Fruit fly (Drosophila melanogaster) whole organism, embryonic: ENCODE measurements around the gene mRpL20.

ENCODE experiments used
- CG11085 ChIP-seq: fragments of 200-800 bp; sonication (Bioruptor generic); IDR thresholded peaks from 2 replicates; pipeline ENCODE4 v1.3.6; 2022; ENCODE audit warnings: missing biosample characterization, missing genetic modification characterization
- CG11398 ChIP-seq: fragments of 200-800 bp; sonication (Bioruptor generic); optimal IDR thresholded peaks from 2 replicates; lab custom pipeline; 2016; ENCODE audit warnings: missing biosample characterization, missing genetic modification characterization
- CG11695 ChIP-seq: fragments of 200-800 bp; sonication (Bioruptor generic); IDR thresholded peaks from 3 replicates; pipeline ENCODE4 v1.3.6; 2022; ENCODE audit warnings: missing biosample characterization, missing genetic modification characterization
- CG12299 ChIP-seq: fragments of 200-800 bp; sonication (Bioruptor generic); optimal IDR thresholded peaks from 2 replicates; lab custom pipeline; 2018; ENCODE audit warnings: missing biosample characterization, mild to moderate bottlenecking, missing genetic modification characterization
- CG14441 ChIP-seq: fragments of 200-800 bp; sonication (Bioruptor generic); IDR thresholded peaks from 2 replicates; pipeline ENCODE4 v1.3.6; 2022; ENCODE audit warnings: missing biosample characterization, missing genetic modification characterization
- CG16863 ChIP-seq: fragments of 200-800 bp; sonication (Bioruptor generic); optimal IDR thresholded peaks from 3 replicates; lab custom pipeline; 2016; ENCODE audit warnings: missing biosample characterization, missing genetic modification characterization
- CG17568 ChIP-seq: fragments of 200-800 bp; sonication (Bioruptor generic); optimal IDR thresholded peaks from 2 replicates; lab custom pipeline; 2018; ENCODE audit warnings: missing biosample characterization, mild to moderate bottlenecking, missing genetic modification characterization, moderate library complexity
- CG17829 ChIP-seq: fragments of 200-800 bp; optimal IDR thresholded peaks from 2 replicates; lab custom pipeline; 2019; ENCODE audit warnings: missing biosample characterization, mild to moderate bottlenecking, missing genetic modification characterization, moderate library complexity
- CG2120 ChIP-seq: fragments of 200-800 bp; sonication (Bioruptor generic); optimal IDR thresholded peaks from 3 replicates; lab custom pipeline; 2016; ENCODE audit warnings: missing biosample characterization, missing genetic modification characterization
- CG2129 ChIP-seq: fragments of 200-800 bp; sonication (Bioruptor generic); IDR thresholded peaks from 2 replicates; pipeline ENCODE4 v1.3.6; 2022; ENCODE audit warnings: missing biosample characterization, missing genetic modification characterization; ENCODE audit not compliant: partially characterized antibody
- CG2199 ChIP-seq: fragments of 200-800 bp; sonication (Bioruptor generic); IDR thresholded peaks from 3 replicates; pipeline ENCODE4 v1.3.6; 2022; ENCODE audit warnings: missing biosample characterization, missing genetic modification characterization
- CG30020 ChIP-seq: fragments of 200-800 bp; optimal IDR thresholded peaks from 2 replicates; lab custom pipeline; 2019; ENCODE audit warnings: missing biosample characterization, mild to moderate bottlenecking, missing genetic modification characterization, moderate library complexity
- CG32772 ChIP-seq: fragments of 200-800 bp; sonication (Bioruptor generic); IDR thresholded peaks from 2 replicates; pipeline ENCODE4 v1.3.6; 2022; ENCODE audit warnings: missing biosample characterization, missing genetic modification characterization
- CG3407 ChIP-seq: fragments of 200-800 bp; sonication (Bioruptor generic); optimal IDR thresholded peaks from 2 replicates; lab custom pipeline; 2018; ENCODE audit warnings: missing biosample characterization, mild to moderate bottlenecking, missing genetic modification characterization
- CG4404 ChIP-seq: fragments of 200-800 bp; sonication (Bioruptor generic); IDR thresholded peaks from 2 replicates; pipeline ENCODE4 v1.3.6; 2022; ENCODE audit warnings: missing biosample characterization, missing genetic modification characterization
- CG5180 ChIP-seq: fragments of 200-800 bp; sonication (Bioruptor generic); optimal IDR thresholded peaks from 3 replicates; lab custom pipeline; 2017; ENCODE audit warnings: missing biosample characterization, missing genetic modification characterization, mild to moderate bottlenecking, moderate library complexity, missing genetic modification reagents
- CG7357 ChIP-seq: fragments of 200-800 bp; sonication (Bioruptor generic); IDR thresholded peaks from 3 replicates; pipeline ENCODE4 v1.3.6; 2022; ENCODE audit warnings: missing biosample characterization, missing genetic modification characterization
- CG8765 ChIP-seq: fragments of 200-800 bp; sonication (Bioruptor generic); IDR thresholded peaks from 2 replicates; pipeline ENCODE4 v1.3.6; 2022; ENCODE audit warnings: missing biosample characterization, missing genetic modification characterization
- CoRest ChIP-seq: fragments of 200-800 bp; sonication (Bioruptor generic); optimal IDR thresholded peaks from 3 replicates; lab custom pipeline; 2018; ENCODE audit warnings: missing biosample characterization, mild to moderate bottlenecking, missing genetic modification characterization, moderate library complexity
- D19A ChIP-seq: fragments of 200-800 bp; optimal IDR thresholded peaks from 3 replicates; lab custom pipeline; 2019; ENCODE audit warnings: missing biosample characterization, mild to moderate bottlenecking, missing genetic modification characterization, moderate library complexity
- Dll ChIP-seq: fragments of 200-800 bp; sonication (Bioruptor generic); IDR thresholded peaks from 4 replicates; pipeline ENCODE4 v1.3.6; 2022; ENCODE audit warnings: missing biosample characterization, missing genetic modification characterization; ENCODE audit not compliant: partially characterized antibody
- Doc2 ChIP-seq: fragments of 200-800 bp; sonication (Bioruptor generic); IDR thresholded peaks from 2 replicates; pipeline ENCODE4 v1.3.6; 2022; ENCODE audit warnings: missing biosample characterization, missing genetic modification characterization
- Drgx ChIP-seq: fragments of 200-800 bp; sonication (Bioruptor generic); IDR thresholded peaks from 2 replicates; pipeline ENCODE4 v1.3.6; 2022; ENCODE audit warnings: missing biosample characterization, missing genetic modification characterization
- Eip74EF ChIP-seq, 2 experiments: fragments of 200-800 bp in 1 of 2; fragments of >200 bp in 1 of 2; sonication (Bioruptor generic) in 1 of 2; optimal IDR thresholded peaks; 2 replicates each; lab custom pipeline; 2017 to 2019; ENCODE audit warnings: missing biosample characterization in 2 of 2, missing genetic modification characterization in 2 of 2, mild to moderate bottlenecking in 1 of 2, moderate library complexity in 1 of 2
- Jarid2 ChIP-seq: fragments of 200-800 bp; sonication (Bioruptor generic); optimal IDR thresholded peaks from 3 replicates; lab custom pipeline; 2017; ENCODE audit warnings: mild to moderate bottlenecking, missing biosample characterization, missing genetic modification reagents, missing genetic modification characterization
- MBD-R2 ChIP-seq: fragments of 200-800 bp; sonication (Bioruptor generic); IDR thresholded peaks from 2 replicates; pipeline ENCODE4 v1.3.6; 2022; ENCODE audit warnings: missing biosample characterization, missing genetic modification characterization
- Med ChIP-seq: fragments of 200-800 bp; sonication (Bioruptor generic); peaks from one replicate; lab custom pipeline; 2016; ENCODE audit warnings: missing biosample characterization, missing genetic modification characterization, mild to moderate bottlenecking, inconsistent platforms, moderate library complexity
- NC2α ChIP-seq: fragments of 200-800 bp; sonication (Bioruptor generic); optimal IDR thresholded peaks from 2 replicates; lab custom pipeline; 2016; ENCODE audit warnings: missing biosample characterization, missing genetic modification characterization
- Sry-δ ChIP-seq: fragments of 200-800 bp; sonication (Bioruptor generic); optimal IDR thresholded peaks from 2 replicates; lab custom pipeline; 2016; ENCODE audit warnings: missing biosample characterization, missing genetic modification characterization
- ash1 ChIP-seq: fragments of 200-800 bp; sonication (Bioruptor generic); optimal IDR thresholded peaks from 2 replicates; lab custom pipeline; 2018; ENCODE audit warnings: missing biosample characterization, mild to moderate bottlenecking, missing genetic modification characterization
- bigmax ChIP-seq: fragments of 200-800 bp; sonication (Bioruptor generic); optimal IDR thresholded peaks from 2 replicates; lab custom pipeline; 2018; ENCODE audit warnings: missing biosample characterization, mild to moderate bottlenecking, missing genetic modification characterization
- dysf ChIP-seq: fragments of 200-800 bp; sonication (Bioruptor generic); IDR thresholded peaks from 3 replicates; pipeline ENCODE4 v1.3.6; 2022; ENCODE audit warnings: missing biosample characterization, missing genetic modification characterization
- gem ChIP-seq: fragments of 200-800 bp; sonication (Bioruptor generic); optimal IDR thresholded peaks from 2 replicates; lab custom pipeline; 2019; ENCODE audit warnings: missing biosample characterization, mild to moderate bottlenecking, missing genetic modification characterization, moderate library complexity
- grau ChIP-seq: fragments of 200-800 bp; optimal IDR thresholded peaks from 3 replicates; lab custom pipeline; 2019; ENCODE audit warnings: missing biosample characterization, mild to moderate bottlenecking, missing genetic modification characterization, moderate library complexity
- inv ChIP-seq: fragments of 200-800 bp; sonication (Bioruptor generic); IDR thresholded peaks from 2 replicates; pipeline ENCODE4 v1.3.6; 2022; ENCODE audit warnings: missing biosample characterization, missing genetic modification characterization; ENCODE audit not compliant: partially characterized antibody
- lbe ChIP-seq: fragments of 200-800 bp; sonication (Bioruptor generic); optimal IDR thresholded peaks from 2 replicates; lab custom pipeline; 2016; ENCODE audit warnings: missing biosample characterization, mild to moderate bottlenecking, missing genetic modification characterization
- lov ChIP-seq, 2 experiments: fragments of 200-800 bp in 1 of 2; fragments of >200 bp in 1 of 2; sonication (Bioruptor generic) in 1 of 2; IDR thresholded peaks in 1 of 2; optimal IDR thresholded peaks in 1 of 2; 2 replicates in 1 of 2; 3 replicates in 1 of 2; pipeline versions ENCODE4 v1.3.6 to Lab custom; 2017 to 2022; ENCODE audit warnings: missing biosample characterization in 1 of 2, missing genetic modification characterization in 1 of 2
- mirr ChIP-seq: fragments of 200-800 bp; sonication (Bioruptor generic); optimal IDR thresholded peaks from 3 replicates; lab custom pipeline; 2018; ENCODE audit warnings: missing biosample characterization, mild to moderate bottlenecking, missing genetic modification characterization
- mld ChIP-seq: fragments of 200-800 bp; sonication (Bioruptor generic); IDR thresholded peaks from 3 replicates; pipeline ENCODE4 v1.3.6; 2022; ENCODE audit warnings: missing biosample characterization, missing genetic modification characterization; ENCODE audit not compliant: partially characterized antibody
- pros ChIP-seq: fragments of 200-800 bp; sonication (Bioruptor generic); optimal IDR thresholded peaks from 3 replicates; lab custom pipeline; 2019; ENCODE audit warnings: missing biosample characterization, mild to moderate bottlenecking, missing genetic modification characterization, moderate library complexity
- scrt ChIP-seq: fragments of 200-800 bp; sonication (Bioruptor generic); optimal IDR thresholded peaks from 2 replicates; lab custom pipeline; 2018; ENCODE audit warnings: missing biosample characterization, mild to moderate bottlenecking, missing genetic modification characterization, moderate library complexity
- sd ChIP-seq: fragments of 200-800 bp; sonication (Bioruptor generic); optimal IDR thresholded peaks from 3 replicates; lab custom pipeline; 2018; ENCODE audit warnings: missing biosample characterization, mild to moderate bottlenecking, missing genetic modification characterization, moderate library complexity
- slbo ChIP-seq: fragments of 200-800 bp; sonication (Bioruptor generic); IDR thresholded peaks from 2 replicates; pipeline ENCODE4 v1.3.6; 2022; ENCODE audit warnings: missing biosample characterization, missing genetic modification characterization
- slou ChIP-seq: fragments of 200-800 bp; sonication (Bioruptor generic); optimal IDR thresholded peaks from 3 replicates; lab custom pipeline; 2016; ENCODE audit warnings: missing biosample characterization, missing genetic modification characterization
- sob ChIP-seq: fragments of 200-800 bp; sonication (Bioruptor generic); IDR thresholded peaks from 2 replicates; pipeline ENCODE4 v1.3.6; 2022; ENCODE audit warnings: missing biosample characterization, missing genetic modification characterization
- sqz ChIP-seq: fragments of 200-800 bp; sonication (Bioruptor generic); optimal IDR thresholded peaks from 3 replicates; lab custom pipeline; 2018; ENCODE audit warnings: missing biosample characterization, mild to moderate bottlenecking, missing genetic modification characterization
- ssp ChIP-seq: fragments of 200-800 bp; sonication (Bioruptor generic); IDR thresholded peaks from 2 replicates; pipeline ENCODE4 v1.3.6; 2022; ENCODE audit warnings: missing biosample characterization, missing genetic modification characterization
- unpg ChIP-seq: fragments of 200-800 bp; sonication (Bioruptor generic); optimal IDR thresholded peaks from 3 replicates; lab custom pipeline; 2018; ENCODE audit warnings: missing biosample characterization, mild to moderate bottlenecking, missing genetic modification characterization, moderate library complexity
- vfl ChIP-seq: fragments of 200-800 bp; sonication (Bioruptor generic); optimal IDR thresholded peaks from 2 replicates; lab custom pipeline; 2016; ENCODE audit warnings: missing biosample characterization, missing genetic modification characterization

mRpL20 gene

DNA sequence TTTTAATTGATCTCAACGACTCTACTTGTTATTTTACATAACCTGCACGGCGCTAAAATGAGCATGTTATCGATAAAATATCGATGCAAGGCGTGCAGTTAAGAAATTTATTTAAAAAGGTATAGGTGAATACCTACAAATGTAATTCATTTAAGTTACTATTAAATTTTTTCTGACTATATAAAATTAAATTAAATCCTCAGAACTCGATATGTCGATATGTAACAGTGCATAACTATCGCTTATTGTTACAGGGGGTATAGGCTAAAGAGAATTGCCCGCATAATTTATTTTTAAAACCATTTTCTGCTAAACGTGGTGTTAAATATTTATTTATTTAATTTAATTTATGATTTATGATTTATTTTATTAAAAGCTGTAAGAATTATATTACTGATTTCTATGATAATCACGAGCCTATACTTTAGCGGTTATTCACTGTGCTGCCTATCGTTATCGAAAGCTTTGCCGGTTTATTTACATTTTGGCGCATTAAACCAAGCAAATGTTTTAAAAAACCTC is at the start of gene mRpL20, which contains the start of gene Icmt (continued):
- TF ChIP-seq MBD-R2 (GFP tag; lab: Robert Waterston, UW): peak; percentile 87
- peak; percentile 97 for TF ChIP-seq dysf
- TF ChIP-seq D19A (tag; lab: Kevin White, UChicago): peak; percentile 77
- TF ChIP-seq CG2199 (GFP tag; lab: Robert Waterston, UW): 0 out of 3 replicates have a peak, but pooled peaks have one; percentile 13
- peak; percentile 27 for TF ChIP-seq Jarid2 (GFP tag; lab: Kevin White, UChicago)
- TF ChIP-seq Dll: peak; percentile 81
- TF ChIP-seq CG2120 (GFP tag; lab: Kevin White, UChicago): peak; percentile 88
- no peak for TF ChIP-seq NC2α
- TF ChIP-seq lov (optimal IDR thresholded peaks at IDR 0.05; lab: Kevin White, UChicago): no peak
- TF ChIP-seq lov (GFP tag; IDR thresholded peaks at IDR 0.05; lab: Robert Waterston, UW): peak; percentile 91
- peak; percentile 98 for TF ChIP-seq unpg
- TF ChIP-seq grau (tag; lab: Kevin White, UChicago): peak; percentile 100
- peak; percentile 78 for TF ChIP-seq Doc2 (GFP tag; lab: Robert Waterston, UW)
- peak; percentile 59 for TF ChIP-seq vfl (GFP tag; lab: Kevin White, UChicago)
- peak; percentile 89 for TF ChIP-seq CG4404 (GFP tag; lab: Robert Waterston, UW)
- peak; percentile 97 for TF ChIP-seq CG14441 (GFP tag; lab: Robert Waterston, UW)
- peak; percentile 99 for TF ChIP-seq slbo
- TF ChIP-seq bigmax (GFP tag; lab: Kevin White, UChicago): peak; percentile 77
- TF ChIP-seq CG30020 (tag; lab: Kevin White, UChicago): peak; percentile 71
- TF ChIP-seq ssp (GFP tag; lab: Robert Waterston, UW): peak; percentile 92
- TF ChIP-seq CG7357 (GFP tag; lab: Robert Waterston, UW): peak; percentile 88
- peak; percentile 33 for TF ChIP-seq Sry-δ (GFP tag; lab: Kevin White, UChicago)
- no peak for TF ChIP-seq pros
- peak; percentile 94 for TF ChIP-seq CG11085 (GFP tag; lab: Robert Waterston, UW)
- TF ChIP-seq scrt (GFP tag; lab: Kevin White, UChicago): peak; percentile 51
- peak; percentile 65 for TF ChIP-seq inv
- no peak for TF ChIP-seq sd (tag; lab: Kevin White, UChicago)
- TF ChIP-seq CG32772 (GFP tag; lab: Robert Waterston, UW): peak; percentile 97
- peak; percentile 55 for TF ChIP-seq CG5180
- peak; percentile 81 for TF ChIP-seq slou (GFP tag; lab: Kevin White, UChicago)
- TF ChIP-seq CG17568: peak; percentile 81
- TF ChIP-seq CG12299 (tag; lab: Kevin White, UChicago): peak; percentile 94
- TF ChIP-seq CG2129: peak; percentile 28; the same call in 1 of the 2 replicates
- no peak for TF ChIP-seq mirr (GFP tag; lab: Kevin White, UChicago)
- TF ChIP-seq ash1: no peak
- peak; percentile 92 for TF ChIP-seq sob (GFP tag; lab: Robert Waterston, UW)
- TF ChIP-seq CG17829 (tag; lab: Kevin White, UChicago): peak; percentile 92
- TF ChIP-seq Med: peak; percentile 82
- TF ChIP-seq lbe: peak; percentile 82
- peak; percentile 27 for TF ChIP-seq CG16863
- peak; percentile 97 for TF ChIP-seq CoRest
- peak; percentile 97 for TF ChIP-seq CG11695 (GFP tag; lab: Robert Waterston, UW)
- no peak for TF ChIP-seq mld
- TF ChIP-seq CG8765 (GFP tag; lab: Robert Waterston, UW): peak; percentile 92
- peak; percentile 88 for TF ChIP-seq CG3407
- peak; percentile 54 for TF ChIP-seq sqz (GFP tag; lab: Kevin White, UChicago)
- no peak for TF ChIP-seq CG11398
- peak; percentile 96 for TF ChIP-seq Drgx (GFP tag; lab: Robert Waterston, UW)
- peak; percentile 98 for TF ChIP-seq gem (tag; lab: Kevin White, UChicago)
- peak in 1 of 2 experiments; percentile 90 for TF ChIP-seq Eip74EF (GFP tag; optimal IDR thresholded peaks at IDR 0.05; lab: Kevin White, UChicago)
